Worm (Caenorhabditis elegans) whole organism, midembryonic: ENCODE measurements around the gene F07F6.1.

ENCODE experiments used
- cog-1 ChIP-seq: sonication (generic microtip); optimal IDR thresholded peaks from 2 replicates; lab custom pipeline; 2016; ENCODE audit warnings: missing genetic modification characterization, missing compliant biosample characterization
- klf-2 ChIP-seq: fragments of 200-800 bp; sonication (Bioruptor generic); conservative IDR thresholded peaks from 2 replicates; pipeline ENCODE4 v1.3.6; 2022; ENCODE audit warnings: missing genetic modification reagents, missing genetic modification characterization, missing compliant biosample characterization
- med-1 ChIP-seq: sonication (generic microtip); optimal IDR thresholded peaks from 2 replicates; lab custom pipeline; 2017; ENCODE audit warnings: missing genetic modification characterization, mild to moderate bottlenecking, missing compliant biosample characterization, antibody characterized with exemption, missing genetic modification reagents; ENCODE audit not compliant: insufficient read depth

DNA sequence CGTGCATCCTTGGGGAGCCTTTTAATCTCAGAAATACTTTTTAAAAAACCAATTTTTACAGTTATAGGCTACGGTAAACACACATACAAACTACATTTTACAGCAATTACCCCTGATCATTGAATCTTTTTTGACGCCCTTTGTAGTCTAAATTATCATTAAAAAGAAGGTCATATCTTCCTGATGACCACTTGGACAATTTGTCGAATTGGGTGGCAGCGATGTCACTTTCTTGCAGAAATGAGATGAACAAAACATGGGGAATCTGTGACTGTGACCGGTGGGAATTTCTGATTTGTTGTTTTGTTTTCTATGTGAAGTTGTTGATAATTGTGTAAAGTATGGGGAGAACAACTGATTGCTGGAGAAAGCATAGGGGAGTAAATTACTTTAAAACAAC lies 11.9 kb downstream of the F07F6.1 start:
- TF ChIP-seq klf-2 (GFP tag; lab: Robert Waterston, UW) = no peak
- TF ChIP-seq cog-1 (tag; lab: Kevin White, UChicago) = no peak
- no peak for TF ChIP-seq med-1
